Worm (Caenorhabditis elegans) whole organism, early embryonic: ENCODE results near the gene rsd-2.

Experiments
- B0310.2 ChIP-seq: sonication (generic microtip); optimal IDR thresholded peaks from 2 replicates; lab custom pipeline; 2016; ENCODE audit warnings: mild to moderate bottlenecking, missing genetic modification characterization, missing compliant biosample characterization
- F13C5.2 ChIP-seq: sonication (generic microtip); optimal IDR thresholded peaks from 2 replicates; lab custom pipeline; 2017; ENCODE audit warnings: mild to moderate bottlenecking, missing genetic modification characterization, inconsistent platforms, missing compliant biosample characterization
- ama-1 ChIP-seq: fragments of 150-350 bp; optimal IDR thresholded peaks from 2 replicates; lab custom pipeline; 2014
- ceh-13 ChIP-seq: fragments of 200-800 bp; sonication (Bioruptor generic); optimal IDR thresholded peaks from 2 replicates; lab custom pipeline; 2018; ENCODE audit warnings: mild to moderate bottlenecking, missing genetic modification characterization, missing compliant biosample characterization
- ceh-36 ChIP-seq: sonication (generic microtip); optimal IDR thresholded peaks from 2 replicates; lab custom pipeline; 2016; ENCODE audit warnings: missing genetic modification characterization, inconsistent platforms, missing compliant biosample characterization
- ets-7 ChIP-seq: sonication (generic microtip); optimal IDR thresholded peaks from 2 replicates; lab custom pipeline; 2016; ENCODE audit warnings: missing genotype, missing genetic modification characterization, missing compliant biosample characterization
- flt-1 ChIP-seq: fragments of 200-800 bp; sonication (Bioruptor generic); IDR thresholded peaks from 2 replicates; pipeline ENCODE4 v1.3.6; 2022; ENCODE audit warnings: missing genetic modification characterization, missing compliant biosample characterization
- hnd-1 ChIP-seq: sonication (generic microtip); optimal IDR thresholded peaks from 2 replicates; lab custom pipeline; 2016; ENCODE audit warnings: missing genetic modification characterization, missing compliant biosample characterization
- scrt-1 ChIP-seq: fragments of 200-800 bp; sonication (Bioruptor generic); IDR thresholded peaks from 2 replicates; pipeline ENCODE4 v1.3.6; 2022; ENCODE audit warnings: missing genetic modification characterization, missing compliant biosample characterization
- sea-1 ChIP-seq: fragments of 200-800 bp; sonication (Bioruptor generic); conservative IDR thresholded peaks from 2 replicates; pipeline ENCODE4 v1.3.6; 2022; ENCODE audit warnings: missing genetic modification characterization, missing compliant biosample characterization
- tra-4 ChIP-seq: sonication (generic microtip); optimal IDR thresholded peaks from 2 replicates; lab custom pipeline; 2017; ENCODE audit warnings: missing genetic modification characterization, missing compliant biosample characterization

ce11 chrIV:13557393-13557792, 17.3 kb upstream of the rsd-2 start:
- TF ChIP-seq hnd-1 (tag; lab: Kevin White, UChicago) (no peak), flt-1 (GFP tag; lab: Robert Waterston, UW) (no peak), ceh-13 (no peak), ets-7 (no peak), tra-4 (no peak), ama-1 (lab: Kevin White, UChicago) (no peak), sea-1 (GFP tag; lab: Robert Waterston, UW) (no peak), F13C5.2 (tag; lab: Kevin White, UChicago) (no peak), scrt-1 (GFP tag; lab: Robert Waterston, UW) (no peak), ceh-36 (tag; lab: Kevin White, UChicago) (no peak), B0310.2 (no peak)
